Worm (Caenorhabditis elegans): ENCODE data around the gene str-15.

str-15 gene

DNA sequence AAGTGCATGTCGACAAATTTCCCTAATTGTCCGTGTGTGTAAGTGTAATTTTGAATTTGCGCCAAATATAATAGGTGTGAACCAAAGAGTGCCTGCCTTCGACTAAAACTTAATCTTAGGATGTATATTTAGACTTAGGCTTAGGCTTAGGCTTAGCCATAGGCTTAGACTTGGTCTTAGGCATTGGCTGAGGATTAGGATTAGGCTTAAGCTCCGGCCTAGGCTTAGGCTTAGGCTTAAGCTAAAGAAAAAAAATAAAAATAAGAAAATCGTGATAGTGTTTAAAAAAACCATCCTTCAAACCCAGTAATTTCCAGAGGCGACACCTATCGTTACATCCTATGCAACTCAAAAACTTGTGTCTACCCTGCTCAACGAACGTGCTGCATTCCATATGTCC lies 12.4 kb downstream of the str-15 start:
- TF ChIP-seq aly-1 (tag; optimal IDR thresholded peaks at IDR 0.05), result no peak
- TF ChIP-seq ceh-36 (tag; optimal IDR thresholded peaks at IDR 0.05), result peak; percentile 69
- TF ChIP-seq ama-1 (optimal IDR thresholded peaks at IDR 0.05), result no peak
- TF ChIP-seq sea-1 (GFP tag; conservative IDR thresholded peaks at IDR 0.05), result no peak

DNA sequence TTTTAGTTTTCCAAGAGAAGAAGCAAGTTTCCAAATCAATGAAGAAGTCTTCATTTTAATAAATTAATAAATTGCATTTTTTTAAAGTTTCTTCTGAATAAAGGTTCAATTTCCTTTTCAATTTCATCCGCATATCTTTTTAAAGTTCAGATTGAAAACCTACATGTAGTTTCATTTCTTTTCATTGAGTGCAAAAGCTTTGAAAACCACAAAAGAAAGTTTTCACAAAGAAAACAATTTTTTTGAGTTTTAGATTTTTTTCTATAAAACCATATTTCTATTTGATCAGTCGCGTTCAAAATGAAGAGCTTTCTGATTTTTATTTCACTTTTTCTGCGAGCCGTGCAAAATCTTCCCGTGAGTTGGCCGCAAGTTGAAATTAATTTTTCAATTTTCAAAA lies 12.9 kb downstream of the str-15 start, which contains the start of gene T08G3.6:
T08G3.6 (plus strand) TSS at position 301 of the 400 bp plus-strand sequence.
- no peak for TF ChIP-seq hmbx-1 (tag; optimal IDR thresholded peaks at IDR 0.05)
- TF ChIP-seq ama-1 (optimal IDR thresholded peaks at IDR 0.05), result no peak
- no peak for TF ChIP-seq tra-4 (tag; optimal IDR thresholded peaks at IDR 0.05)
- TF ChIP-seq scrt-1 (GFP tag; IDR thresholded peaks at IDR 0.05), result no peak
- no peak for TF ChIP-seq tbx-37 (GFP tag; conservative IDR thresholded peaks at IDR 0.05)
- no peak for TF ChIP-seq pes-1 (GFP tag; IDR thresholded peaks at IDR 0.05)

DNA sequence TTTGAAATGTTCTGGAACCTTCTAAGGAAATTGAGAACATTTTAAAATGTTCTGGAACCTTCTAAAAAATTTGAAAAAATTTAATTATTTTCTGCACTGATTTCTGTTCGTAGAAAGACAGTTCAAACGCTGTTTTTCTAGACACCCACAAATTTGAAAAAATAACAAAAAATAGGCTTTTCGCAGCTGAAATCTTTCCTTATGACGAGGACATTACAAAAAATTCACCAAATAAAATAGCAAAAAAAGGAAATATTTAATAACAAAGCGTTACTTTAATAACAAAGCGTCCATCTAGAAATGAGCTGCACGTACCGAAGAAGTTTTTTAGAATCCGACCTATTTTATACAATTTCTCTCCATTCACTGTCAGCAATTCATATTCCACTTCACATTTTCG lies 15.0 kb downstream of the str-15 start, which contains the start of gene srh-141:
srh-141 (plus strand) TSS at position 301 of the 400 bp plus-strand sequence.
- no peak for TF ChIP-seq sea-1 (GFP tag; conservative IDR thresholded peaks at IDR 0.05)
- no peak for TF ChIP-seq ets-7 (tag; optimal IDR thresholded peaks at IDR 0.05)
- no peak for TF ChIP-seq ceh-13 (GFP tag; optimal IDR thresholded peaks at IDR 0.05)
- no peak for TF ChIP-seq ama-1 (optimal IDR thresholded peaks at IDR 0.05)
- TF ChIP-seq pes-1 (GFP tag; IDR thresholded peaks at IDR 0.05), result no peak
- TF ChIP-seq tbx-11 (GFP tag; IDR thresholded peaks at IDR 0.05), result no peak
- no peak for TF ChIP-seq F13C5.2 (tag; optimal IDR thresholded peaks at IDR 0.05)
- no peak for TF ChIP-seq flt-1 (GFP tag; IDR thresholded peaks at IDR 0.05)
- TF ChIP-seq scrt-1 (GFP tag; IDR thresholded peaks at IDR 0.05), result no peak
- no peak for TF ChIP-seq hmg-4 (GFP tag; optimal IDR thresholded peaks at IDR 0.05)
- TF ChIP-seq hmbx-1 (tag; optimal IDR thresholded peaks at IDR 0.05), result no peak
- no peak for TF ChIP-seq aly-1 (tag; optimal IDR thresholded peaks at IDR 0.05)

DNA sequence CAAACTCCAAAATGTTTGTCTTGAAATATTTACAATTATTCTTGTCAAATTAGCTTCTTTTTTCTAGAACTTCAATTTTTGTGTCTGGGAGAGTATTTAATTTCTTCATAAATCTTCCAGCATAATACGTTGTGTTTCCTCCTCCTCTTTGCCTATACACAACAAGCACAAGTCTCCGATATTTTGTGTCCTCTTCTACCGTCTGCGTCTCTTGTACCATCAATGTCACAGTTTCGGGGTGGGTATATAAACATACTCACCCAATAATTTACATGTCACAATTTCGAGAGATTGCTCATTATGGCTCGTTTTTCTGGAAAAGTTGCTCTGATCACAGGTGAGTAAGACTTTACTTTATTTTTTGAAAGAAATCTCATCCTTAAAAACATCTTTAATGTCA lies 21.1 kb downstream of the str-15 start, which contains the start of gene F26D2.15:
F26D2.15 (plus strand) TSS at position 301 of the 400 bp plus-strand sequence.
- TF ChIP-seq ets-7 (tag; optimal IDR thresholded peaks at IDR 0.05) (no peak), tra-4 (tag; optimal IDR thresholded peaks at IDR 0.05) (no peak), aly-1 (tag; optimal IDR thresholded peaks at IDR 0.05) (no peak), B0310.2 (tag; optimal IDR thresholded peaks at IDR 0.05) (no peak)

ce11 chrV:16435510-16435909 lies 23.1 kb downstream of the str-15 start, which contains the start of the genes F26D2.13 and F26D2.14:
Gene F26D2.13, minus strand, starts transcription at chrV:16435610.
Gene F26D2.14, plus strand, starts transcription at chrV:16435855.
- no peak for TF ChIP-seq tbx-11 (GFP tag; IDR thresholded peaks at IDR 0.05)
- no peak for TF ChIP-seq sea-1 (GFP tag; conservative IDR thresholded peaks at IDR 0.05)
- TF ChIP-seq F13C5.2 (tag; optimal IDR thresholded peaks at IDR 0.05), result no peak
- TF ChIP-seq ceh-36 (tag; optimal IDR thresholded peaks at IDR 0.05), result no peak
- no peak for TF ChIP-seq tbx-37 (GFP tag; conservative IDR thresholded peaks at IDR 0.05)
- TF ChIP-seq pes-1 (GFP tag; IDR thresholded peaks at IDR 0.05), result no peak
- no peak for TF ChIP-seq hmbx-1 (tag; optimal IDR thresholded peaks at IDR 0.05)
- no peak for TF ChIP-seq hnd-1 (tag; optimal IDR thresholded peaks at IDR 0.05)
- TF ChIP-seq hmg-4 (GFP tag; optimal IDR thresholded peaks at IDR 0.05), result no peak
- no peak for TF ChIP-seq ama-1 (optimal IDR thresholded peaks at IDR 0.05)
- no peak for TF ChIP-seq tra-4 (tag; optimal IDR thresholded peaks at IDR 0.05)
- no peak for TF ChIP-seq flt-1 (GFP tag; IDR thresholded peaks at IDR 0.05)
- TF ChIP-seq scrt-1 (GFP tag; IDR thresholded peaks at IDR 0.05), result no peak
- no peak for TF ChIP-seq ceh-13 (GFP tag; optimal IDR thresholded peaks at IDR 0.05)
- no peak for TF ChIP-seq ets-7 (tag; optimal IDR thresholded peaks at IDR 0.05)
- no peak for TF ChIP-seq aly-1 (tag; optimal IDR thresholded peaks at IDR 0.05)
- TF ChIP-seq B0310.2 (tag; optimal IDR thresholded peaks at IDR 0.05), result no peak

DNA sequence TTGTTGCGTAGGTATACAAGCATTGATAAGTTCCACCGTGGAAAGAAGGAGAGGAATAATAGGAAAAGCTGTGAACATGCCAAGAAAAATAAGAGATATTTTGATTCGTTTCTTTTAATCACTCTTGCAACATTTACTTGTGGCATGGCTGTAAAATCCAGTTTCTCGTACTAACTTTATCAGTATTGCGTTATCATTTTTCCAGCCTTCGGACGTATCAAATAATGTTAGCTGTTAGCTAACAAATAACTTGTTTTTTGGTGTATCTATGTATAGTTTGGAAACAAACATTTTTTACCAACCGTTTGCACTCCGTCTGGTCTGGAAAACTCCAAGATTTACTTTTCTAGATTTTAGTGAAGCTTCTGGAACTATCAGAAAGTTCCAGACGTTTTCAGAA lies 25.1 kb downstream of the str-15 start, which contains the start of gene clec-234:
clec-234 (minus strand) TSS at position 101 of the 400 bp plus-strand sequence.
- TF ChIP-seq hmg-4 (GFP tag; optimal IDR thresholded peaks at IDR 0.05) (no peak), hmbx-1 (tag; optimal IDR thresholded peaks at IDR 0.05) (no peak), tra-4 (tag; optimal IDR thresholded peaks at IDR 0.05) (no peak), tbx-11 (GFP tag; IDR thresholded peaks at IDR 0.05) (no peak), sea-1 (GFP tag; conservative IDR thresholded peaks at IDR 0.05) (no peak), aly-1 (tag; optimal IDR thresholded peaks at IDR 0.05) (no peak), ceh-13 (GFP tag; optimal IDR thresholded peaks at IDR 0.05) (no peak), ceh-36 (tag; optimal IDR thresholded peaks at IDR 0.05) (no peak), B0310.2 (tag; optimal IDR thresholded peaks at IDR 0.05) (no peak), ama-1 (optimal IDR thresholded peaks at IDR 0.05) (no peak), F13C5.2 (tag; optimal IDR thresholded peaks at IDR 0.05) (no peak), ets-7 (tag; optimal IDR thresholded peaks at IDR 0.05) (no peak), tbx-37 (GFP tag; conservative IDR thresholded peaks at IDR 0.05) (no peak), scrt-1 (GFP tag; IDR thresholded peaks at IDR 0.05) (no peak), hnd-1 (tag; optimal IDR thresholded peaks at IDR 0.05) (no peak), flt-1 (GFP tag; IDR thresholded peaks at IDR 0.05) (no peak)

- TF ChIP-seq tra-4 (tag; optimal IDR thresholded peaks at IDR 0.05) (no peak), pes-1 (GFP tag; IDR thresholded peaks at IDR 0.05) (no peak), hmbx-1 (tag; optimal IDR thresholded peaks at IDR 0.05) (no peak), aly-1 (tag; optimal IDR thresholded peaks at IDR 0.05) (no peak)
These were observed 28.7 kb downstream of the str-15 start, which contains the start of gene str-73 for ce11 chrV:16429940-16430339. Gene str-73, plus strand, starts transcription at chrV:16430240.

DNA sequence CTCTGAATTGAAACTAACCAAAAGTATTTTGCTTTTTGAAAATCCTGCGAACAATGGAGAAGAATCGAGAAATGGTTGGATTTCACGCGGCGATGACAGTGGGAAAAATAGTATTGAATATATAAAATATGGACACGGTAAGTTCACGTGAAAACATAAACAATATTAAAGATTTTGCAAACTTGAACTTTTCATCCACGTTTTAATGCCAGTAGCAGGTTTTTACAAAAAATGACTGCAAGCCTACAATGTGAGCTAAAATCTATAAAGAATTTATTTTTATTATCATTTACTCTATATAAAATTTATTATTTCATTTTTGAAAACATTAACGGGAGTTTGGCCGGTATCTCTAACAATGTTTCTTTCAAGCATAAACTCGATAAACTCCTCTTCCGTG lies 29.1 kb downstream of the str-15 start, which contains the start of gene F26D2.10:
F26D2.10 (minus strand) TSS at position 101 of the 400 bp plus-strand sequence.
- TF ChIP-seq ceh-13 (GFP tag; optimal IDR thresholded peaks at IDR 0.05), result no peak
- no peak for TF ChIP-seq aly-1 (tag; optimal IDR thresholded peaks at IDR 0.05)
- TF ChIP-seq pes-1 (GFP tag; IDR thresholded peaks at IDR 0.05), result no peak
- TF ChIP-seq F13C5.2 (tag; optimal IDR thresholded peaks at IDR 0.05), result no peak
- no peak for TF ChIP-seq hnd-1 (tag; optimal IDR thresholded peaks at IDR 0.05)
- TF ChIP-seq tbx-37 (GFP tag; conservative IDR thresholded peaks at IDR 0.05), result no peak
- no peak for TF ChIP-seq hmbx-1 (tag; optimal IDR thresholded peaks at IDR 0.05)
- TF ChIP-seq flt-1 (GFP tag; IDR thresholded peaks at IDR 0.05), result no peak
- TF ChIP-seq ets-7 (tag; optimal IDR thresholded peaks at IDR 0.05), result no peak
- TF ChIP-seq tra-4 (tag; optimal IDR thresholded peaks at IDR 0.05), result no peak
- TF ChIP-seq sea-1 (GFP tag; conservative IDR thresholded peaks at IDR 0.05), result no peak
- TF ChIP-seq hmg-4 (GFP tag; optimal IDR thresholded peaks at IDR 0.05), result no peak
- TF ChIP-seq tbx-11 (GFP tag; IDR thresholded peaks at IDR 0.05), result no peak
- TF ChIP-seq ama-1 (optimal IDR thresholded peaks at IDR 0.05), result no peak
- no peak for TF ChIP-seq B0310.2 (tag; optimal IDR thresholded peaks at IDR 0.05)
- no peak for TF ChIP-seq scrt-1 (GFP tag; IDR thresholded peaks at IDR 0.05)

All from whole organism, early embryonic.